Fruit fly (Drosophila melanogaster) S2 (cell line): ENCODE measurements around the gene CG17234.

Experiments
- CG8478 ChIP-seq: fragments of >200 bp; optimal IDR thresholded peaks from 2 replicates; lab custom pipeline; 2018
- CTCF ChIP-seq, 2 experiments: fragments of >200 bp; optimal IDR thresholded peaks; 2 replicates each; lab custom pipeline; 2018

DNA sequence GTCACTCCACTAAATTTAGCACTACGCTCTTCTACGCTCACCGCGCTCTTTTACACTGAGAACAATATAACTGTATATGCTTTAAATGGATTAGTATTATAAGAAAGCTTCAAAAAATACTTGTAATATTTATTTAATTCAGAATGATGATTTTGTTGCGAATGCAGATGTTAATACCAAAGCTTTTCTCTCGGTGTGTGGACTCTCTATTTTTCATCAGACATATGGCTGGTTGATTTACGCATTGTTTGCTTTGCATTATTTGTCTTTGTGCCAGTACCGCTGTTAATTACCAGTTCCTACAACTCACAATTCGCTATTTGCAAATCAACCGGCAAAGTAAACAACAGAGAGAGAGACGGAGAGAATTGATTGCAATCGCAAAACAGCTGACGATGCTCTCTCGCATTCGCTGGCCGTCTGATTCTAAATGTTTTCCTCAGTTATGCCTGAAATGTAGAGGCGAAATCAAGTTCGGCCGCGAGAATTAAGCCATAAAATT, 31.1 kb upstream of the CG17234 start:
- TF ChIP-seq CTCF (optimal IDR thresholded peaks at IDR 0.05; lab: Kevin White, UChicago) (no peak), CG8478 (lab: Kevin White, UChicago) (no peak)
